Fruit fly (Drosophila melanogaster) S2 (cell line): ENCODE measurements around the gene Mul1.

Source experiments
- CG8478 ChIP-seq: fragments of >200 bp; optimal IDR thresholded peaks from 2 replicates; lab custom pipeline; 2018
- CTCF ChIP-seq, 2 experiments: fragments of >200 bp; optimal IDR thresholded peaks; 2 replicates each; lab custom pipeline; 2018

- TF ChIP-seq CTCF (optimal IDR thresholded peaks at IDR 0.05; lab: Kevin White, UChicago) = no peak
- no peak for TF ChIP-seq CG8478 (lab: Kevin White, UChicago)
Measured at dm6 chr3L:3977622-3978355, 43.5 kb upstream of the Mul1 start.
